Worm (Caenorhabditis elegans) whole organism, L2 larva: Measurements from ENCODE around the gene twk-26.
A peak's percentile ranks its signal among the peaks of the same experiment; 100 is the strongest.

Source experiments
- C34F6.9 ChIP-seq: fragments of 150-350 bp; optimal IDR thresholded peaks from 2 replicates; lab custom pipeline; 2014; ENCODE audit warnings: missing biosample characterization, missing genetic modification characterization
- F13H6.1 ChIP-seq: sonication (generic microtip); optimal IDR thresholded peaks from 2 replicates; lab custom pipeline; 2016; ENCODE audit warnings: missing genetic modification characterization, missing compliant biosample characterization
- R02D3.7 ChIP-seq: fragments of 150-350 bp; optimal IDR thresholded peaks from 2 replicates; lab custom pipeline; 2014; ENCODE audit warnings: missing biosample characterization, missing genetic modification characterization
- alr-1 ChIP-seq: fragments of 150-350 bp; optimal IDR thresholded peaks from 2 replicates; lab custom pipeline; 2014; ENCODE audit warnings: missing biosample characterization, missing genetic modification characterization
- aly-2 ChIP-seq: fragments of 150-350 bp; optimal IDR thresholded peaks from 2 replicates; lab custom pipeline; 2014; ENCODE audit warnings: missing biosample characterization, missing genetic modification characterization
- blmp-1 ChIP-seq: sonication (generic microtip); optimal IDR thresholded peaks from 2 replicates; lab custom pipeline; 2017; ENCODE audit warnings: missing genetic modification characterization, mild to moderate bottlenecking, missing compliant biosample characterization, antibody characterized with exemption, moderate library complexity; ENCODE audit not compliant: insufficient read depth
- ceh-16 ChIP-seq: fragments of 150-350 bp; optimal IDR thresholded peaks from 2 replicates; lab custom pipeline; 2014; ENCODE audit warnings: missing biosample characterization, missing genetic modification characterization
- ceh-82 ChIP-seq: fragments of 150-350 bp; optimal IDR thresholded peaks from 2 replicates; lab custom pipeline; 2014; ENCODE audit warnings: missing biosample characterization, missing genetic modification characterization
- crh-2 ChIP-seq: sonication (generic microtip); optimal IDR thresholded peaks from 2 replicates; lab custom pipeline; 2017; ENCODE audit warnings: missing biosample characterization, missing genetic modification characterization
- dmd-4 ChIP-seq: sonication (generic microtip); optimal IDR thresholded peaks from 2 replicates; lab custom pipeline; 2017; ENCODE audit warnings: missing biosample characterization, missing genetic modification characterization
- elt-1 ChIP-seq: fragments of 150-350 bp; optimal IDR thresholded peaks from 2 replicates; lab custom pipeline; 2014; ENCODE audit warnings: missing biosample characterization, missing genetic modification characterization
- elt-3 ChIP-seq: sonication (generic microtip); optimal IDR thresholded peaks from 2 replicates; lab custom pipeline; 2017; ENCODE audit warnings: missing biosample characterization, missing genetic modification characterization
- fos-1 ChIP-seq: fragments of 150-350 bp; optimal IDR thresholded peaks from 2 replicates; lab custom pipeline; 2014; ENCODE audit warnings: missing biosample characterization, missing genetic modification characterization
- lin-11 ChIP-seq: fragments of 150-350 bp; sonication (generic microtip); optimal IDR thresholded peaks from 2 replicates; lab custom pipeline; 2014; ENCODE audit warnings: missing biosample characterization, missing genetic modification characterization, inconsistent platforms, mixed read lengths
- lin-39 ChIP-seq: fragments of 150-350 bp; optimal IDR thresholded peaks from 2 replicates; lab custom pipeline; 2014; ENCODE audit warnings: missing biosample characterization, missing genetic modification reagents, missing genetic modification characterization
- mab-5 ChIP-seq: fragments of 150-350 bp; optimal IDR thresholded peaks from 2 replicates; lab custom pipeline; 2014; ENCODE audit warnings: missing biosample characterization, missing genetic modification characterization
- mbf-1 ChIP-seq: sonication (generic microtip); optimal IDR thresholded peaks from 2 replicates; lab custom pipeline; 2017; ENCODE audit warnings: missing biosample characterization, missing genetic modification characterization
- mdl-1 ChIP-seq, 2 experiments: fragments of 150-350 bp in 1 of 2; sonication (generic microtip) in 1 of 2; optimal IDR thresholded peaks; 2 replicates each; lab custom pipeline; 2017; ENCODE audit warnings: missing biosample characterization in 2 of 2, missing genetic modification characterization in 2 of 2
- nhr-11 ChIP-seq: fragments of 150-350 bp; optimal IDR thresholded peaks from 2 replicates; lab custom pipeline; 2014; ENCODE audit warnings: missing biosample characterization, missing genetic modification characterization
- nhr-12 ChIP-seq: fragments of 150-350 bp; optimal IDR thresholded peaks from 2 replicates; lab custom pipeline; 2014; ENCODE audit warnings: missing biosample characterization, missing genetic modification characterization
- nhr-129 ChIP-seq: fragments of 150-350 bp; optimal IDR thresholded peaks from 2 replicates; lab custom pipeline; 2014; ENCODE audit warnings: missing biosample characterization, missing genetic modification characterization
- nhr-21 ChIP-seq: fragments of 150-350 bp; optimal IDR thresholded peaks from 2 replicates; lab custom pipeline; 2014; ENCODE audit warnings: missing biosample characterization, missing genetic modification characterization
- nhr-23 ChIP-seq: fragments of 150-350 bp; optimal IDR thresholded peaks from 2 replicates; lab custom pipeline; 2014; ENCODE audit warnings: missing biosample characterization, missing genetic modification reagents, missing genetic modification characterization
- nhr-6 ChIP-seq: fragments of 150-350 bp; optimal IDR thresholded peaks from 2 replicates; lab custom pipeline; 2014; ENCODE audit warnings: missing biosample characterization, missing genetic modification characterization
- peb-1 ChIP-seq: fragments of 150-350 bp; optimal IDR thresholded peaks from 2 replicates; lab custom pipeline; 2014; ENCODE audit warnings: missing biosample characterization, missing genetic modification characterization
- sem-4 ChIP-seq: fragments of 150-350 bp; optimal IDR thresholded peaks from 2 replicates; lab custom pipeline; 2014; ENCODE audit warnings: missing biosample characterization, missing genetic modification reagents, missing genetic modification characterization
- skn-1 ChIP-seq: sonication (generic microtip); optimal IDR thresholded peaks from 2 replicates; lab custom pipeline; 2017; ENCODE audit warnings: missing biosample characterization, missing genetic modification characterization
- sma-3 ChIP-seq: sonication (generic microtip); optimal IDR thresholded peaks from 2 replicates; lab custom pipeline; 2016; ENCODE audit warnings: missing genetic modification reagents, missing genetic modification characterization, missing compliant biosample characterization
- sma-9 ChIP-seq, 2 experiments: fragments of 150-350 bp in 1 of 2; sonication (generic microtip) in 1 of 2; optimal IDR thresholded peaks; 2 replicates each; lab custom pipeline; 2014 to 2016; ENCODE audit warnings: missing genetic modification characterization in 2 of 2, mild to moderate bottlenecking in 1 of 2, missing biosample characterization in 1 of 2, missing compliant biosample characterization in 1 of 2, missing genetic modification reagents in 1 of 2, moderate library complexity in 1 of 2
- snpc-4 ChIP-seq: fragments of 150-350 bp; optimal IDR thresholded peaks from 2 replicates; lab custom pipeline; 2014; ENCODE audit warnings: missing biosample characterization, missing genetic modification characterization
- unc-62 ChIP-seq: fragments of 150-350 bp; optimal IDR thresholded peaks from 2 replicates; lab custom pipeline; 2014; ENCODE audit warnings: missing biosample characterization, missing genetic modification reagents, missing genetic modification characterization
- ztf-1 ChIP-seq: fragments of 200-800 bp; sonication (Bioruptor generic); conservative IDR thresholded peaks from 2 replicates; pipeline ENCODE4 v1.3.6; 2022; ENCODE audit warnings: missing genetic modification characterization, missing compliant biosample characterization
- ztf-11 ChIP-seq: sonication (generic microtip); optimal IDR thresholded peaks from 2 replicates; lab custom pipeline; 2017; ENCODE audit warnings: missing biosample characterization, missing genetic modification characterization
- ztf-4 ChIP-seq: fragments of 150-350 bp; optimal IDR thresholded peaks from 2 replicates; lab custom pipeline; 2014; ENCODE audit warnings: missing biosample characterization, missing genetic modification characterization

The twk-26 gene

ce11 chrX:3034203-3034602, 20.4 kb downstream of the twk-26 start, which contains the start of gene M02F4.2:
Gene M02F4.2 (minus strand): TSS chrX:3034303.
- no peak for TF ChIP-seq ztf-1 (GFP tag; lab: Robert Waterston, UW)
- TF ChIP-seq nhr-23 (tag; lab: Kevin White, UChicago): no peak
- no peak for TF ChIP-seq lin-39 (tag; lab: Kevin White, UChicago)
- TF ChIP-seq nhr-6 (tag; lab: Kevin White, UChicago): no peak
- TF ChIP-seq mdl-1 (tag; optimal IDR thresholded peaks at IDR 0.05; lab: Kevin White, UChicago): no peak
- TF ChIP-seq sma-3 (GFP tag; lab: Kevin White, UChicago): no peak
- no peak for TF ChIP-seq nhr-21 (tag; lab: Kevin White, UChicago)
- no peak for TF ChIP-seq ztf-11
- TF ChIP-seq ceh-16: no peak
- no peak for TF ChIP-seq peb-1 (tag; lab: Kevin White, UChicago)
- TF ChIP-seq elt-1 (tag; lab: Kevin White, UChicago): no peak

ce11 chrX:3033492-3033891, 21.1 kb downstream of the twk-26 start:
- peak; percentile 17 for TF ChIP-seq snpc-4 (tag; lab: Kevin White, UChicago)
- no peak for TF ChIP-seq C34F6.9

ce11 chrX:3031484-3031883, 23.1 kb downstream of the twk-26 start, which contains the start of gene clec-265:
Gene clec-265 (plus strand): TSS chrX:3031783.
- no peak for TF ChIP-seq peb-1 (tag; lab: Kevin White, UChicago)
- no peak for TF ChIP-seq R02D3.7 (tag; lab: Kevin White, UChicago)
- TF ChIP-seq fos-1 (tag; lab: Kevin White, UChicago): peak; percentile 99
- TF ChIP-seq unc-62 (GFP tag; lab: Kevin White, UChicago): no peak
- peak; percentile 68 for TF ChIP-seq skn-1 (tag; lab: Kevin White, UChicago)
- TF ChIP-seq sma-9 (GFP tag; optimal IDR thresholded peaks at IDR 0.05; lab: Kevin White, UChicago): peak; percentile 71
- no peak for TF ChIP-seq sma-9 (tag; optimal IDR thresholded peaks at IDR 0.05; lab: Kevin White, UChicago)
- TF ChIP-seq nhr-12: no peak
- peak; percentile 55 for TF ChIP-seq crh-2 (tag; lab: Kevin White, UChicago)

DNA sequence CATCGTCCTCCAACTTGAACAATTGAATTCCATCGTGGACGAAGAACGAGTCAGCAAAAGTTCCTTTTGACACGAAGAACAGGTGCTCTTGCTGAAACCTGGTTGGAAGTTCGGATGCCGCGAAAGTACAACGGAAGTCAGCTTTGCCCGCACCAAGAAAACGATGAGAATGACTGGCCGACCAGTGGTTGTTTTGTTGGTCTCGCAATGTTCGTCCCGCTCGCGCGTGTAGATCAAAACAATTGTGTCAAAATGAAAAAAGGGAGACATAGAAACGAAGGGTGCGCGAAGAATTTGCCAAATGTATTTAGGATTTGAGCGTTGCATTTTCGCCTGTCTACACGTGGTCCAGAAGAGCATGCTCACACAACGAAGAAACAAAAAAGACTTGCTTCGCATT, 25.6 kb downstream of the twk-26 start, which contains the start of gene M02F4.1:
M02F4.1 (minus strand) TSS at position 101 of the 400 bp plus-strand sequence.
- TF ChIP-seq ztf-4 (tag; lab: Kevin White, UChicago): no peak
- TF ChIP-seq mbf-1: no peak
- TF ChIP-seq elt-3 (tag; lab: Kevin White, UChicago): no peak
- no peak for TF ChIP-seq nhr-12
- TF ChIP-seq aly-2 (tag; lab: Kevin White, UChicago): no peak
- TF ChIP-seq nhr-11 (tag; lab: Kevin White, UChicago): no peak
- no peak for TF ChIP-seq sma-3 (GFP tag; lab: Kevin White, UChicago)
- no peak for TF ChIP-seq elt-1 (tag; lab: Kevin White, UChicago)
- no peak for TF ChIP-seq nhr-23 (tag; lab: Kevin White, UChicago)
- TF ChIP-seq dmd-4 (tag; lab: Kevin White, UChicago): no peak
- no peak for TF ChIP-seq ceh-16
- no peak for TF ChIP-seq snpc-4 (tag; lab: Kevin White, UChicago)
- TF ChIP-seq F13H6.1 (tag; lab: Kevin White, UChicago): no peak
- TF ChIP-seq sem-4 (tag; lab: Kevin White, UChicago): no peak
- no peak for TF ChIP-seq ceh-82 (tag; lab: Kevin White, UChicago)
- no peak for TF ChIP-seq lin-11
- TF ChIP-seq alr-1 (tag; lab: Kevin White, UChicago): no peak
- no peak for TF ChIP-seq blmp-1 (tag; lab: Kevin White, UChicago)
- TF ChIP-seq mab-5: no peak
- no peak for TF ChIP-seq crh-2 (tag; lab: Kevin White, UChicago)

DNA sequence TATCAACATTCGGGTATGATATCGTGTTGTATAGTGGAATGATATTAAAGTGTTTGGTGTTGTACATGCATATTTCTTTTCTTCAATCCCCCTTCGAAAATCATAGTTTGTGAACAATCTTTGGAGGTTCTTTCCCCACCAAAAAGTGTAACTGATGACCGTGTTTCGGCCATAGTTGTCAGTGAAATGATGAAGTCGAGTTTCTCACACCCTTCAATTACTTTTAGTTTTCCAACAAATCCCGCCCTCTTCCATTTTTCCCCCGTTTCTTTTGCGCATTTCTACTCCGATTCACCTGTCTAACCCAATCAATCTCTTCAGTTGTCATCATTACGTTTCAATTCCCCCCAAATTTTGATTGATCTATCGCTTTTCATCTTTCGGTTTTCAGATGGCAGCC, 29.5 kb downstream of the twk-26 start:
- TF ChIP-seq sma-9 (GFP tag; optimal IDR thresholded peaks at IDR 0.05; lab: Kevin White, UChicago): peak; percentile 8
- no peak for TF ChIP-seq sma-9 (tag; optimal IDR thresholded peaks at IDR 0.05; lab: Kevin White, UChicago)
- no peak for TF ChIP-seq dmd-4 (tag; lab: Kevin White, UChicago)
- peak; percentile 27 for TF ChIP-seq nhr-129
- TF ChIP-seq nhr-21 (tag; lab: Kevin White, UChicago): peak; percentile 28
